Worm (Caenorhabditis elegans) whole organism, L4 larva: ENCODE data around the gene ndua-7.
A peak's percentile ranks its signal among the peaks of the same experiment; 100 is the strongest.

ENCODE experiments used
- F10B5.3 ChIP-seq: sonication (generic microtip); optimal IDR thresholded peaks from 2 replicates; lab custom pipeline; 2016; ENCODE audit warnings: mild to moderate bottlenecking, missing genetic modification characterization, missing compliant biosample characterization
- R02D3.7 ChIP-seq: fragments of 150-350 bp; sonication (generic microtip); optimal IDR thresholded peaks from 3 replicates; lab custom pipeline; 2014; ENCODE audit warnings: missing biosample characterization, missing genetic modification characterization
- aha-1 ChIP-seq: fragments of 150-350 bp; peaks from one replicate; lab custom pipeline; 2014; ENCODE audit warnings: missing biosample characterization, missing genetic modification characterization
- ceh-62 ChIP-seq: sonication (generic microtip); optimal IDR thresholded peaks from 2 replicates; lab custom pipeline; 2017; ENCODE audit warnings: missing biosample characterization, missing genetic modification characterization
- ceh-82 ChIP-seq: sonication (generic microtip); optimal IDR thresholded peaks from 2 replicates; lab custom pipeline; 2017; ENCODE audit warnings: missing biosample characterization, missing genetic modification characterization
- nhr-11 ChIP-seq: fragments of 150-350 bp; optimal IDR thresholded peaks from 2 replicates; lab custom pipeline; 2014; ENCODE audit warnings: missing biosample characterization, missing genetic modification characterization
- nhr-77 ChIP-seq: fragments of 150-350 bp; optimal IDR thresholded peaks from 2 replicates; lab custom pipeline; 2014; ENCODE audit warnings: missing biosample characterization, missing genetic modification characterization
- unc-62 ChIP-seq, 3 experiments: fragments of 150-350 bp in 1 of 3; sonication (generic microtip); optimal IDR thresholded peaks in 2 of 3; peaks in 1 of 3; 1 replicate in 1 of 3; 2 replicates in 2 of 3; lab custom pipeline; 2014 to 2017; ENCODE audit warnings: missing biosample characterization in 3 of 3, missing genetic modification characterization in 3 of 3, missing genetic modification reagents in 3 of 3, missing genotype in 1 of 3
- ztf-11 ChIP-seq: fragments of 150-350 bp; optimal IDR thresholded peaks from 2 replicates; lab custom pipeline; 2014; ENCODE audit warnings: missing biosample characterization, missing genetic modification characterization

- TF ChIP-seq F10B5.3 (tag; lab: Kevin White, UChicago) (no peak), R02D3.7 (tag; lab: Kevin White, UChicago) (no peak), aha-1 (tag; lab: Kevin White, UChicago) (no peak), ceh-62 (tag; lab: Kevin White, UChicago) (no peak), nhr-77 (tag; lab: Kevin White, UChicago) (no peak), unc-62 (GFP tag; optimal IDR thresholded peaks at IDR 0.05 in 1 of 2; lab: Kevin White, UChicago) (peak in 1 of 2 experiments; percentile 95), unc-62 (tag; optimal IDR thresholded peaks at IDR 0.05; lab: Kevin White, UChicago) (no peak), ceh-82 (no peak), nhr-11 (tag; lab: Kevin White, UChicago) (no peak), ztf-11 (no peak)
These were observed 11.0 kb upstream of the ndua-7 start for ce11 chrII:13505386-13505785.
